Fruit fly (Drosophila melanogaster): Measurements from ENCODE around the gene Wdr82.

Wdr82 gene

DNA sequence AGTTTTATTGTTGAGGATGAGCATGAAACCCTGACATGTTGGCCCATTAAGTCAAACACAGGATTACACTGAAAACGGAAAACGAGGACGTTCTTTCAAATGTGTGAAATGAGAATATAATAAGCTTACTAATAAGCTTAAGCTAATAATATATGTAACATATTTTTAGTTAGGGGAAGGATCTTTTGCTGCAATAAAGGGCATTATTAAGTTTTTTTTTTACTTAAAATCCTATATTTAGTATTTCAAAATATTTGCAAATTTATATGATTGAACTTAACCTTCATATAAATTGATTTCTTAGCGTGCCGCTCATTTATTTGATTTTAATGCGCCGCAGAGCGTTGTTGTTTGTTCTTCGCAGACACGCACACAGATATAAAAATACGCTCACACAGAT lies 41.1 kb upstream of the Wdr82 start:
- TF ChIP-seq Sox15 (GFP tag; optimal IDR thresholded peaks at IDR 0.05) (no peak), fd59A (GFP tag; optimal IDR thresholded peaks at IDR 0.05) (no peak), CG7368 (GFP tag; optimal IDR thresholded peaks at IDR 0.05) (no peak), CG1621 (tag; optimal IDR thresholded peaks at IDR 0.05) (no peak), CG9139 (GFP tag; optimal IDR thresholded peaks at IDR 0.05) (no peak), topi (GFP tag; optimal IDR thresholded peaks at IDR 0.05) (no peak), Blimp-1 (GFP tag; optimal IDR thresholded peaks at IDR 0.05) (no peak), CG11902 (GFP tag; optimal IDR thresholded peaks at IDR 0.05) (no peak), Met (GFP tag; optimal IDR thresholded peaks at IDR 0.05) (no peak), ss (GFP tag; optimal IDR thresholded peaks at IDR 0.05) (no peak), achi (GFP tag; optimal IDR thresholded peaks at IDR 0.05) (no peak), CG15336 (GFP tag; IDR thresholded peaks at IDR 0.05) (no peak), Ets96B (tag; optimal IDR thresholded peaks at IDR 0.05) (no peak), vri (GFP tag; optimal IDR thresholded peaks at IDR 0.05) (no peak), Hr39 (GFP tag; optimal IDR thresholded peaks at IDR 0.05) (no peak), CG10631 (GFP tag; optimal IDR thresholded peaks at IDR 0.05) (no peak), Eip78C (GFP tag) (no peak), fkh (GFP tag; optimal IDR thresholded peaks at IDR 0.05) (no peak)

DNA sequence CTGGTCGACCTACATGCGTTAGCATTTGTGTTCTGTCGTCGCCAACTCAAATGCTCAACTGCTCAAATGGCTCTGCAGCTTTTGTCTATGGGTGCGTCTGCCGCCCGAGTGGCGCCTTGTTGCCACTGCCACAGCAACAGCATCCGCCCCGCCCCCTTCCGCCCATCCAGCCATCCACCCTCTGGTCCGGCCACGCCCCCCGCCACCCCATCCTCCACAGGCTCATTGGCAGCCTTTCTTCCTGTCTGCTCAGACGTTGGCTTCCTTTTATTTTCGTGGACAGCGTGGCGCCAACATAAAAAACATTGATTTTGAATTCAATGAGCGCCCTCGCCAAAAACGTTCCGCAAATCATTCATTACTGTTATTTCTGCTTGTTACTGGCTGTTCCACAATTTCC lies 40.6 kb upstream of the Wdr82 start:
- TF ChIP-seq CG15336 (GFP tag; IDR thresholded peaks at IDR 0.05) (no peak), dac (GFP tag; optimal IDR thresholded peaks at IDR 0.05) (no peak), Smox (GFP tag; optimal IDR thresholded peaks at IDR 0.05) (no peak), CG8632 (GFP tag; optimal IDR thresholded peaks at IDR 0.05) (no peak), vri (GFP tag; optimal IDR thresholded peaks at IDR 0.05) (no peak), Eip93F (GFP tag; optimal IDR thresholded peaks at IDR 0.05) (no peak), OdsH (GFP tag; optimal IDR thresholded peaks at IDR 0.05) (no peak), fkh (GFP tag; optimal IDR thresholded peaks at IDR 0.05) (no peak), achi (GFP tag; optimal IDR thresholded peaks at IDR 0.05) (no peak)

DNA sequence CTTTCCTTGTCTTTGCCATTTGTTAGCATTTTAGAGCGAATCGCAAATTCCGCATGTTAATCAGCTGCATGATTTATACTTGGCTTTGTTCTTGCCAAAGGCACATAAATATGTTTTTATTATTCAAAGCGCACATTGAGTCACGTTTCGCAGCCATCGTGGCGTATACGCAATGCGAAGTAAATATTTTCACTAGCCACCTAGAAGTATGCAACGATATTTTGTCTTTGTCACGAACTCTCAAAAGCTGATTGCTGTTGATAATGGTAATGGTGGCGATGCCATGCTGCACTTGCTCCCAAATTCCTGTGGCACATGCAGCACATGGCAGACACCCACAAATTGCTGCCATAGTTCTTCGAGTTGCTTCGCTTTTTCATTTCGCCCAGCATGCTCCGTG lies 39.6 kb upstream of the Wdr82 start:
- TF ChIP-seq CG6163 (GFP tag; IDR thresholded peaks at IDR 0.05) (0 out of 3 replicates have a peak, but pooled peaks have one; percentile 23), Sox102F (GFP tag; optimal IDR thresholded peaks at IDR 0.05) (no peak), Sox14 (GFP tag; optimal IDR thresholded peaks at IDR 0.05) (no peak), cyc (GFP tag; optimal IDR thresholded peaks at IDR 0.05) (no peak), CG11294 (GFP tag; IDR thresholded peaks at IDR 0.05) (no peak), Eip78C (GFP tag) (peak; percentile 73), CG8319 (GFP tag; optimal IDR thresholded peaks at IDR 0.05) (no peak), OdsH (GFP tag; optimal IDR thresholded peaks at IDR 0.05) (peak; percentile 15), achi (GFP tag; optimal IDR thresholded peaks at IDR 0.05) (peak; percentile 7), CG3919 (GFP tag; optimal IDR thresholded peaks at IDR 0.05) (peak; percentile 6)

DNA sequence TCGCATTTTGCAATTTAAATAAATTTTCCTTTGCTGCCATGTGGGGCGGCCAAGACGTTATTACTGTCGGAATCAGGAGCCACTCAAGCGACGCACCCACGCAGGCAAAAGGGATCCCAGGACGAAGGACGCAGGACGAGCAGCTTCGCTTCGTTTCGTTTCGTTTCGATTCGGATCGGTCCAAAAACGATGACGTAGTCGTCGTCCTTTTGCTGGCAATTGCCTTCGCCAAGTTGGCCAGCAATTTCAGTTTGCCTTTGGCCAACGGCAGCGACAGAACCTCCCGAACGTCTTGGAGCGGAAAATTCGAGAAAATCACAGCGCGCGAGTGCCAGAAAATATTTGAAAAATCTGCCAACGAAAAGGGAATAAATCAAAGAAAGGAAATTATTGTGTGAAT lies 36.2 kb upstream of the Wdr82 start, which contains the start of gene witty:
TSS of gene witty (plus strand) at position 249 of the 400 bp plus-strand sequence.
- TF ChIP-seq dac (GFP tag; optimal IDR thresholded peaks at IDR 0.05) (no peak), CG15336 (GFP tag; IDR thresholded peaks at IDR 0.05) (no peak), Hr4 (GFP tag; optimal IDR thresholded peaks at IDR 0.05) (no peak), lz (GFP tag; optimal IDR thresholded peaks at IDR 0.05) (no peak), Ets21C (GFP tag; optimal IDR thresholded peaks at IDR 0.05) (no peak), Eip93F (GFP tag; optimal IDR thresholded peaks at IDR 0.05) (no peak), CG32006 (GFP tag; optimal IDR thresholded peaks at IDR 0.05) (no peak), vri (GFP tag; optimal IDR thresholded peaks at IDR 0.05) (no peak), CG8119 (GFP tag; IDR thresholded peaks at IDR 0.05) (no peak), dsx (GFP tag; optimal IDR thresholded peaks at IDR 0.05; ENCODE audit: poor library complexity, severe bottlenecking) (no peak)

Data from whole organism, prepupa.